Worm (Caenorhabditis elegans) whole organism, L4/young adult: ENCODE results near the gene srsx-19.

Source experiments
- W03F9.2 ChIP-seq: fragments of 150-350 bp; optimal IDR thresholded peaks from 2 replicates; lab custom pipeline; 2014; ENCODE audit warnings: missing biosample characterization, missing genetic modification characterization
- dao-5 ChIP-seq: sonication (generic microtip); optimal IDR thresholded peaks from 2 replicates; lab custom pipeline; 2016; ENCODE audit warnings: missing genotype, missing genetic modification characterization, moderate library complexity, missing compliant biosample characterization
- him-1 ChIP-seq: sonication (generic microtip); optimal IDR thresholded peaks from 2 replicates; lab custom pipeline; 2016; ENCODE audit warnings: missing genotype, missing genetic modification reagents, missing genetic modification characterization, missing compliant biosample characterization

srsx-19 gene

DNA sequence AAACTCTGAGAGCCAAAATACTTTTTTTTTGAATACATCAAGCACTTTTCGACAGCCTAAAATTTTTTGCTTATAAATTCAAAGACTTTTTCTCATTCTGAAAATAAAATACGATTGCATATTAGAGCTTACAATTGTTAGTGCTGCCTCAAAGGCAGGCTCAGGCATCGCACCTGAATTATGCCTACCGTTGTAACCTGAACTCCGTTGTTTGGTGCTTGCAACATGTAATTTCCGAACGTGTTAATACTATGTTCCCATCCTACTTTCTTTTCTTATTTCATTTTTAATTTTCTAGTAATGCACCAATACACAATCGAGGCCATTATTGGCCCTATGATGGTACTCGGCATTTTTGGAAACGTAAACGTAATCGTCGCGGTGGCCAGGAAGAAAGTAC, at the start of gene srsx-19:
srsx-19 (plus strand) TSS at position 301 of the 400 bp plus-strand sequence.
- TF ChIP-seq him-1 (no peak), dao-5 (tag; lab: Kevin White, UChicago) (no peak)

DNA sequence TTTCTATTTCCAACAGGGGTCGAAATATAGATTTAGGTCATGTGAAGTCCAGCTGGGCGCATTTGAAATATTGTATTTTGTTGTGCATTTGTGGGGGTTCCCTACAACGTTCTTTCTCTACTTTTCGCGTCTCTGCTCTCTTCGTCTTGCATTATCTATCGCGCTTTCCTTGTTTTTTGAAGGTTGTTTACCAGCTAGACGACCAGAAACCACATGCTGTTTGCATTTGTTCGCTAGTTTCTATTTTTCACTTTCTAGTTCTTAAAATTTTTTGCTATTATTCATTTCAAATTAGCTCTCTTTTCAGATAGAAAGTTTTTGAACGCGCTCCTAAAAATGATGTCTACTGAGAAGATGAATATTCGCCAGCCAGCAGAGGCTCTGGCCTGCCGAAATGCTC, 48.0 kb upstream of the srsx-19 start, which contains the start of gene F55B12.10:
F55B12.10 (plus strand) TSS at position 301 of the 400 bp plus-strand sequence.
- no peak for TF ChIP-seq him-1
- no peak for TF ChIP-seq dao-5 (tag; lab: Kevin White, UChicago)
- no peak for TF ChIP-seq W03F9.2 (tag; lab: Kevin White, UChicago)

DNA sequence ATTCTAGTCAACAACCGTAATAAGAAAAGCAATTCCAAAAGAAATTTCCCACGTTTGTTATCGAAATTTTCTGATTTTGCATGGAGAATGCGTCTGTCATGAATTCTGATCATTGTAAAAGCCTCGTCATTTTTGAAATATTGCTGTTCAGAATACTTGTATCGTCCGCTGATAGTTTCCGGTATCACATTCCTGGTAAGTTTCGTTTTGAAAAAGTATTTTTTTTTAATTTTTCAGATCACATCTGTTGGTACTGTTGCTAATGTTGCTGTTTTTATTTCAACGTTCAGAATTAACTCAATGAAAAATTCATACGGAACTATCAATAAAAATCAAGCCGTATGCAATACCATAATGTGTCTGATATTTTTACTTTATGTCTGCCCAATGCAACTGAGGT, 46.5 kb upstream of the srsx-19 start, which contains the start of gene srx-17:
srx-17 (plus strand) TSS at position 301 of the 400 bp plus-strand sequence.
- TF ChIP-seq dao-5 (tag; lab: Kevin White, UChicago) (no peak), him-1 (no peak), W03F9.2 (tag; lab: Kevin White, UChicago) (no peak)

DNA sequence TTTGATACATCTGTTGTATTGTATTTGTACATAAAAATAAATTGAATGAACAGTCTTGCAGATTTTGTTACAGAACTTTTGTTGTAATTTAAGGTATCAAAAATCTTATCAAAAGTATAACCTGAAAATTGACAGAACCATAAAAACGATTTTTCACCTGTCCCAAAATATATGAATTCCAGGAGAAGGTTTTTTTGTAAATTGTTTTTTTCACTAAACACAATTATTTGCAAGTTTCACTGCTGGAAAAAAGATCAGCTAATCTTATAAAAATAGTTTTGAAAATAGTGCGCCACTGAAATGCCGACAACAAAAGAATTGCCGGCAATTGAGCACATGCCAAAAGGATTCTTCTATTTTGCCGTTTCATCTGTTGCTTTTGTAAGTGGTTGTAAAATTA, 44.3 kb upstream of the srsx-19 start, which contains the start of gene srx-130:
srx-130 (plus strand) TSS at position 301 of the 400 bp plus-strand sequence.
- no peak for TF ChIP-seq him-1
- no peak for TF ChIP-seq dao-5 (tag; lab: Kevin White, UChicago)

DNA sequence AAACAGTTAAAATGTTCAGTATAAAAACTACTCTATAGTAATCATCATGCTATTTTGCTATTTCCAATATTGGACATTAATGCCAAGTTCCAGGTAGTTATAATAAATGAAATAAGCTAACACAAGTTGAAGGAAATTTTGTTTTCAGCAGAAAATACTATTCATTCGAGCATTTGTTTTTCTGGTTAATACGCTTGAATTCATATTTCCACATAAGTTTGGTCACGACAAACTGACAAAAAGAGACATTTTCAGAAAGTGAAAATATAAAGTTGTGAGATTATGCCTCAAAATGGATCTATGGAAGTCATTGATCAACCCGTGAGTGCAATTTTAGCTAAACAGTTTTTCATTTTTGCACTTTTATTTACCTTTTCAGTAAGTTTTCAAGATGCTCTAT, 42.3 kb upstream of the srsx-19 start, which contains the start of gene srx-131:
srx-131 (plus strand) TSS at position 301 of the 400 bp plus-strand sequence.
- no peak for TF ChIP-seq dao-5 (tag; lab: Kevin White, UChicago)
- TF ChIP-seq him-1, result no peak
- TF ChIP-seq W03F9.2 (tag; lab: Kevin White, UChicago), result no peak

DNA sequence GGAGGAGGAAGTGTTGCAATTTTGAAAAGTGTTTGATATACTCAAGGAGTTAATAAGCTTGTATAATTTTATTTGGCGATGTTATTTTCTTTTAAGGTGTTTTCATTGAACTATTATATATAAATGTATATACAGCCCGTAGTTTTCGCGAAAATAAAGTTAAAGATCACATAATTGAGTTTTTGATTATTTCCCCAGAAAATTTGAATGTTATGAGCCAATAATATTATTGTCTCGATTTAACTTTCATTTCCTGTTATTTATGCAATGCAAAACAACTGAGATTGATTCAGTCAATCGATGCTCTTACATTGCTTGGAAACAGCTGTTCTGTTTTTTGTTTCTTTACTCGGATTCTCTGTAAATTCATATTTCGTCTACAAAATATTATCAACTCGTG, 39.1 kb upstream of the srsx-19 start, which contains the start of gene srx-133:
srx-133 (plus strand) TSS at position 301 of the 400 bp plus-strand sequence.
- TF ChIP-seq W03F9.2 (tag; lab: Kevin White, UChicago) (no peak), dao-5 (tag; lab: Kevin White, UChicago) (no peak), him-1 (no peak)

DNA sequence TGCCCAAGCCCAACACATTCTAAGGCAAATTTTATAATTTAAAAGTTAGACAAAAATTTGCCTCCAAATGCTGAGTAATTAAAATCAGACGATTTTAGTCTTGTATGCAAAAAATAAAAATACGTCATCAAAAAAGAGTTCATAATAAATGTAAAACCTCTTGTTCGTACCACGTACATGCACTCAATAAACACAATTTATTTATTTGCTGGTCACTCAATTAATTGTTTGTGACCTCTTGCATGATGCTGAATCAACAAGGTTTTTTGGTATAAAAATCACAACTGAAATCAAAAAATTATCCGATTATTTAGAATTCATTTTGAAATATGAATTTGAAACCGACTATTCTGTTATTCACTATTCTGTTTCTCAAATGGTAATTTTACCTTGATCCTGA, 37.3 kb upstream of the srsx-19 start, which contains the start of gene hpx-2:
hpx-2 (plus strand) TSS at position 301 of the 400 bp plus-strand sequence.
- TF ChIP-seq W03F9.2 (tag; lab: Kevin White, UChicago), result no peak
- TF ChIP-seq dao-5 (tag; lab: Kevin White, UChicago), result no peak
- TF ChIP-seq him-1, result no peak

DNA sequence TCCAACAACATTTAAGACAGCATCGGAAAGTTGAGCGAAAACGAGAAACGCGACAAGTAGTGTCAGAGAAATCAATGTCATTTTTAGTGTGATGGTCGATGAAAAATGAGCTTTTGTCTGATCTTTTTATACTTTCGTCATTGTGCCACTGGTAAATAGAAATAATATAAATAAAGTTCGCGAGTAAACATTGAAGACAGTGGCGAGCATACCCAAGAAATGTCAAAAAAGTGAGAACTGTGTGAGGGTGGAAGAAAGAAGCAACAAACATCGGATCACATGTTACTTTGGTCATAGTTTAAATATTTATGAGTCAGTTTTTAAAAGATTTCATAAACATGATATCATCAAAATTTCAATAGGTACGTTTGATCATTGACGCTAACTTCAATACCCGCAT, 33.2 kb upstream of the srsx-19 start, which contains the start of gene ttr-21:
ttr-21 (minus strand) TSS at position 100 of the 400 bp plus-strand sequence.
- TF ChIP-seq W03F9.2 (tag; lab: Kevin White, UChicago) (no peak), dao-5 (tag; lab: Kevin White, UChicago) (no peak), him-1 (no peak)

DNA sequence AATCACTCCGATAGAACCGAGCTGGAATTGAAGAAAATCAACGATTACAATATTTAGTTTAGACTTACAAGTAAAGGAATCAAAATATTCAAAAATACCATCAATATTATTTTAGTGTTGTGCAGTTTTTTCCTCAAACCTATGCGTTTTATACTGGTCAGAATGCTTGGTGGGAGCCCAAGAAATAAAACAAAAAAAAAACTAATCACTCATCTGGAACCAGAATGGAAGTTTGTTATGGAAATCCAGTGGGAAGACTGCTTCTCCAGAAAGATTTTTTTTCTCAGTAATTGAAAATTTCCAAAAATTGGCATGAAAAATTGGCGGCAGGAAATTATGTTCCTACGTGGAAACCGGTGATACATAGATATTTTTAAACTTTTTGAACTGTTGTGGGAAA, 31.1 kb upstream of the srsx-19 start, which contains the start of gene srx-134:
srx-134 (minus strand) TSS at position 101 of the 400 bp plus-strand sequence.
- TF ChIP-seq dao-5 (tag; lab: Kevin White, UChicago), result no peak
- TF ChIP-seq W03F9.2 (tag; lab: Kevin White, UChicago), result no peak

DNA sequence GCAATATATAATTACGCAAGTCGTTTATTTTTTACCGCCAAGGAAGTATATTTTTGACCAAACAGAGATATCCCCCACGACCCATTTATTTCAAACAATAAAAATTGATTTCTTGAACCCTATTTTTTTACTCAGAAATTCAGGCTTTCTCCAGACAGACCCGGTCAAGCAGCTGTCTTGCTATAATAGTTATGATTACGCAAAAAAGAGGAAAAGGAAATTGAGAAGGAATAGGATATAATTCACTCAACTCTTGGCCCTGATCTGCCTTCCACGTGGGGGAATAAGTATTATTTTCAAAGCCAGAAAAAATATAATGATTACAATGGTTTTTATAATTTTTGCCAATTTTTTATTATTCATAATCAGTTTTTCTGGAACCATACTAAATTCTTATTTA, 30.3 kb upstream of the srsx-19 start, which contains the start of gene srx-136:
srx-136 (plus strand) TSS at position 301 of the 400 bp plus-strand sequence.
- TF ChIP-seq him-1 (no peak), W03F9.2 (tag; lab: Kevin White, UChicago) (no peak), dao-5 (tag; lab: Kevin White, UChicago) (no peak)

DNA sequence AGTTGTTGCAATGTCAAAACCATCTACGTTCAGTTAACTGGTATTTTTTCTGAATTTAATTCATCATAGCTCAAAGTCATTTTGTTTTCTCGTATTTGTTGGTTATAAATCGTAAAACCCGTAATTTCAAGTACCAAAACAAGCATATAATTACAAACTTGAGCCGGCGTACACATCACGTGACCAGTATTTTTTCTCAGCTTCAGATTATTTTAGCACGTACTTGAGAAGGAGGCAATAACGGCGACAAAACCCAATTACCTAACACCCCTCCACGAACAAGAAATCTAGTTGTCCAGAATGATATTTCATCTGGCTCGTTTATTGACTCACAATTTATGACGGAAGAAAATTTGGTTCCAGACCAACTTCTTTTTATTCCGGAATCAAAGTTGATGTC, 28.6 kb upstream of the srsx-19 start, which contains the start of gene srx-135:
srx-135 (plus strand) TSS at position 301 of the 400 bp plus-strand sequence.
- TF ChIP-seq W03F9.2 (tag; lab: Kevin White, UChicago) (no peak), dao-5 (tag; lab: Kevin White, UChicago) (no peak), him-1 (no peak)

DNA sequence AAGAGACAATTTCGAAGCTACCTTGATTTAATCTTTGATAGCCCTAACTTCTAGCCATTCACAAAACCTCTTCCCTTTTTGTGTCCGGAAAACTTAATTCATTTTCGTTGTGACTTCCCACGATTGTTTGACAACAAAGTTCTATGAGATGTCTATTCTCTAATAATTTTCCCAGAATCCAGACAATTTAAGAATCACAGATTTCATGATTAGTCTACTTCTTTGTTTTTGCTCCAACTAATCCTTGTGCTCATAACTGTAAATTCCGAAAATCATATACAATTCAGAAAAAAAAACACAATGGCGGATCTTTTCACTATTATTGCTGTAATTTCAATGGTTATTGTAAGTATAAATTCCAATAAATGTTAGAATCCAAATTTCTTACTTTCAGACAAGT, 25.0 kb upstream of the srsx-19 start, which contains the start of gene srx-137:
srx-137 (plus strand) TSS at position 301 of the 400 bp plus-strand sequence.
- TF ChIP-seq him-1 (no peak), dao-5 (tag; lab: Kevin White, UChicago) (no peak), W03F9.2 (tag; lab: Kevin White, UChicago) (no peak)

DNA sequence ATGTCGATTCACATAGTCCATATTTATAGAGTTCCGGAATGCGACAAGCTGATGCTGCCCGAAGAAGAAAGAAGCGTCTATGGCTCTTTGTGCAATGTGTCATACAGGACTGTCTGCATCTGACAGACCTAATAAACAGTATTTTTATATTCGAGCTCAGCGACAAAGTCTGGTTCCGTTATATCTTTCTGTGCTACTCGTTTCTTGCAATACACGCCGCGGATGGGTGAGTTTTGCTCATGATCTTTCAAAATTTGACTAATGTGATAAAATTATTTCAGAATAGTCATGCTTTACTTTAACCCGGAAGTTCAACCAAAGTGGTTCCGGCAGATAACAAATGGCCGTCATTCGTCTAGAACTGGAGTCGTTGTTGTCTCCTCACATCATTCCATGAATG, 23.8 kb upstream of the srsx-19 start:
- TF ChIP-seq W03F9.2 (tag; lab: Kevin White, UChicago) (no peak), dao-5 (tag; lab: Kevin White, UChicago) (no peak), him-1 (no peak)

DNA sequence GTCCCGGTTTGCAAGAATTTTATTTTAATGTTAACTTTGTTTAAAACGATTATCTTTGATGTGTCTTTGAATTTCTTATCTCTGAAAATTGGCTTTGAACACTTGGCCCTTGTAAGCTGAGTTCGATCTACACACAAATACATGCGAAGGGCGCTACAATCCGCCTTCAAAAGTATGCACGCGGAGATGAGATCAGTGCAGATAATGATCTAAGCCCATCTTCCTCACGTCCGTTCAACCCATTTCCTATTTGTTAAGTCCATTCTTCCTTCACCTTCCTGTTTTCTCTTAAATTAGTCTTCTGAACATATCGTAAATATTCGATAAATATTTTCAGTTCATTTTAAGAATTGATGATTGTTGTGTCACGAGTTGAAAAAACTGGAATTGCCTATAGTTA, 21.1 kb upstream of the srsx-19 start, which contains the start of gene nhr-175:
nhr-175 (plus strand) TSS at position 339 of the 400 bp plus-strand sequence.
- no peak for TF ChIP-seq dao-5 (tag; lab: Kevin White, UChicago)
- TF ChIP-seq him-1, result no peak
- TF ChIP-seq W03F9.2 (tag; lab: Kevin White, UChicago), result no peak
